Fruit fly (Drosophila melanogaster): ENCODE data around the gene hfw.

hfw gene

DNA sequence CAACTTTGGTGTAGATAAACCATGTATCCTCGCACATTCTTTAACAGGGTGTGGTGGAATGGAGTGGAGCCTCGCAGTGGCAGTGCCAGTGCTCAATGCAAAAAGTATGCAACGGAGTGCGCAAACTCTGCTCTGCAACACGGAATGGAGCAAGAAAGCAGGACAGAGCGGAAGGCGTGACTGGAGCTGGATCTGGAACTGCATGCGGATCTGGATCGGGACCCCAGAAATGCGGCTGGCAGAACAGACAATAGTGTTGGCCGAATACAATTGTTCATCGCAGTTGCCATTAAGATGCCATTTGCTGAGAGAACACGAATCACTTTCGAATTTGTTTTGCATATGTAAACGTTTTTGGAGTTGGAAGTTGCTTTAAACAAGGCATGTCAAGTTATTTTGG, 22.1 kb downstream of the hfw start:
- no peak for TF ChIP-seq Clk (GFP tag; optimal IDR thresholded peaks at IDR 0.05)
- TF ChIP-seq cic (GFP tag; optimal IDR thresholded peaks at IDR 0.05) = no peak
- TF ChIP-seq Crg-1 (GFP tag; optimal IDR thresholded peaks at IDR 0.05) = no peak
- TF ChIP-seq CG1620 (GFP tag; optimal IDR thresholded peaks at IDR 0.05) = no peak
- no peak for TF ChIP-seq Hr96 (GFP tag; optimal IDR thresholded peaks at IDR 0.05)

DNA sequence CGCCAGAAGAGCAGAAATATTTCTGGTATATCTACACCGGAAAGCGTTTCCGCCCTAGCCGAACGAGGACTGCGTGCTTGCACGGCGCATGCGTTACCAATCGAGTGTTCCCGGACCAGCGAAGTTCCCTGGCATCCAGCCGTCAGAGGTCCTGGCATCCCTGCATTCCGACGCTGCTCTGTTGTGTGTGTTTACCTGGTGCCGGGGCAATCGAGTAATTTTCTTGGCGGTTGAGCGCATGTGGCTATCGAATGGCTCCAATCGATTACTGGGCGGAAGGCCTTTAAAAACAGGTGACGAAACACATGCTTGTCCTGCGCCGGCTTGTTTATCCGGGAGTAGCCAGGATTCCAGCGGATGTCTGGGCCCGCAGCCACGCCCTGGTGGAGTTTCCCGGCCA, 23.2 kb downstream of the hfw start, which contains the start of gene CG32809:
CG32809 (minus strand) TSS at position 216 of the 400 bp plus-strand sequence.
- TF ChIP-seq Crg-1 (GFP tag; optimal IDR thresholded peaks at IDR 0.05) (no peak), CG1620 (GFP tag; optimal IDR thresholded peaks at IDR 0.05) (no peak), Mnt (GFP tag; optimal IDR thresholded peaks at IDR 0.05) (peak; percentile 33), toe (GFP tag; optimal IDR thresholded peaks at IDR 0.05) (no peak), Clk (GFP tag; optimal IDR thresholded peaks at IDR 0.05) (no peak)

DNA sequence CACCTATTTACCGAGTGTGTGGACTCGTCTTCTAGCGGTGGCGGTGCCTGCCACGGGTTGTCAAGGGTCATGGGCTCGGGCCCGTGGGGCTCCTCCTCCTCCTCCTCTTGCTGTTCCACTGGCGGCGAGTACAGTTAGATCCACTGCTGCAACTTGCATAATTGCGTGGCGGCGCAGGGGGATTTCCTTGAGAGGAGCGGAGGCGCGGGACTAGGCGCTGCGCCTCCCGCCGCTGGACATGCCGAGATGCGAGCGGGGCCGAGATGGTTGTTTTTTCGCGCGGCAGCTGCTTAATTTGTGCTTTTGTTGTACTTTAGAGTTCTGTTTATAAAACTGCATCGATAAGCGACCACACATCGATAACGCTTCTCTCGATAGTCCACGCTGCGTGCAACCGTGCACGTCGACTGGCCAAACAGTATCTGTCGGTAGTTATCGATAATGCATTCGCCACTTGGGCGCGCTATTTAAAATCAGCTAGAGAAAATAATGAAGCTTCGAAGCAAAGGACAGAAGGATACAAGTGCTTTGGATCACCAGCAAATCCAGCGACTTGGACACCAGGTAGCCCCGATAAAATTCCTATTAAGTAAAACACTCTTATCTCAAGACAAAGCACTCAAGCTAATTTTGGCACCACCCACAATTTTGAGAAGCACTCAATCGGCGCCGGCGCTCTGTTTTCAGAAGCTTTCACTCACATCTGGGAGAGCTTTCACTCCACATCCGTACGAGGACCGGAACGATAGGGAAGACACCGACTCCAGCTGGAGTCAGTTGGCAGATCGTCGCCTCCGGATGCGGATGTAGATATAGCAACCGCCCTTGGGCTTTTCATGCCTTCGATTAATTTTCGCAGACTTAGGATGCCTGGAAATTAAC, 26.4 kb downstream of the hfw start, which contains the start of gene a6:
a6 (minus strand) TSS at position 361 of the 882 bp plus-strand sequence.
- TF ChIP-seq bab1 (GFP tag; optimal IDR thresholded peaks at IDR 0.05) (peak; percentile 63), CG5204 (GFP tag; optimal IDR thresholded peaks at IDR 0.05) (no peak)

DNA sequence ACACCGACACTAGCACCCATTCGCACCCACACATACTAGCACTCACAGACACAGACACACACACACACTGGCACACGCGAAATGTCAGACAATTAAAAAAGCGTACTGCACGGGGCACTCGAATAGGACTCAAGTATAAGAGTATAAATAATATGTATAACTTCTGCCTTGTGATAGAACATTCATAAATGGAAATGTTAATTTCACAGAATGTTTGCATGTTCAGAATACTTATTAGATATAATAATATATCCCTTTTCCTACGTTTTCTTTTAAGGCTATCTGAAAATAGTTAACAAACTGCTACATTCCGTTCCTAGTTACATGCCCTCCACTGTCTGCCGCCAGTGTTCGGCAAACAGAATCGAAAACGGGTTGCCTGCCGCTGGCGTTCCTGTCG, 36.6 kb downstream of the hfw start:
- TF ChIP-seq ovo (GFP tag; optimal IDR thresholded peaks at IDR 0.05) (no peak), cnc (optimal IDR thresholded peaks at IDR 0.05) (no peak), Mnt (GFP tag; optimal IDR thresholded peaks at IDR 0.05) (no peak), bab1 (GFP tag; optimal IDR thresholded peaks at IDR 0.05) (no peak), pad (GFP tag; optimal IDR thresholded peaks at IDR 0.05) (no peak), toe (GFP tag; optimal IDR thresholded peaks at IDR 0.05) (no peak), CG5204 (GFP tag; optimal IDR thresholded peaks at IDR 0.05) (no peak), CG11617 (GFP tag; optimal IDR thresholded peaks at IDR 0.05) (no peak), kay (GFP tag; ENCODE audit: borderline replicate concordance) (no peak), CG12768 (GFP tag; optimal IDR thresholded peaks at IDR 0.05) (no peak), CG7101 (tag; optimal IDR thresholded peaks at IDR 0.05) (no peak), CG7045 (GFP tag; optimal IDR thresholded peaks at IDR 0.05) (no peak)

DNA sequence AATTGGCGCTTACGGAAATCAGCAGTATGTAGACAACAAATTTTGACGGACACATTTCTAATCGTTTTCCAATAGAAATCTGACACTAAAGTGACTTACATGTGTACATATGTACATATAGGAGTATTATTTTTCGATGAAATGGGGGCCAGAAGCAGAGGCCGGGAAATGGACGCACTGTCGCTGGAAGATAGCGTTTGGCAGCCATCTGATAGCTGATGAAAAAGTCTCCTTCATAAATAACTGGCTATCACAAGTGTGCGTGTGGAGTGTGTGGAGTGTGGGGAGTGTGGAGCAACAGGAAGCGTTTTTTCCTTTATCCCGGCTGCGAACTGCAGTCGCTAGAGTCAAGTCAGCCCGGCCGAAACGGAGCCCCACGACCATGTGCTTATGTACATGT, 40.7 kb downstream of the hfw start, which contains the start of gene CG3795:
CG3795 (minus strand) TSS at position 101 of the 400 bp plus-strand sequence.
- TF ChIP-seq CG12768 (GFP tag; optimal IDR thresholded peaks at IDR 0.05) (no peak), tj (GFP tag; optimal IDR thresholded peaks at IDR 0.05) (no peak), CG5204 (GFP tag; optimal IDR thresholded peaks at IDR 0.05) (no peak), CG14711 (tag; optimal IDR thresholded peaks at IDR 0.05) (no peak), CG1620 (GFP tag; optimal IDR thresholded peaks at IDR 0.05) (no peak), ovo (GFP tag; optimal IDR thresholded peaks at IDR 0.05) (no peak), Crg-1 (GFP tag; optimal IDR thresholded peaks at IDR 0.05) (no peak)

DNA sequence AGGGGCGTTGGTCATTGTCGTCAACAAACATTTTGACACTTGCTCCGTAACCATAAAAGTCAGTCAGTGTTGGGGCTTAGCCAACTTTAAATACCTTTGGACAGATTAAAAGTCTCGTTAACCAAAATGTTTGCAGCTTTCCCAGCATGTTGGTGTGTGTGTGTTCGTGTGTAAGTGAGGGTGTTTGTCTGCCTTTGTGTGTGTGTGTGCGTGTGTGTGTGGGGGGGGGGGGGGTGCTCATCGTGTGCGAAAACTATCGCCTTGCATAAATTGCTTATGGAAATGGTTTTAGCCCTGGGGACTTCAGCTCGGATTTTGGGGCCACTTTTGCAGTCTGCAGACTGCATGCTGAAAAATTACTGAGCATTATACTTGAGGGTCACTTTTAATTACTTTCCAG, 45.5 kb downstream of the hfw start:
- TF ChIP-seq CG14711 (tag; optimal IDR thresholded peaks at IDR 0.05) (no peak), CG7045 (GFP tag; optimal IDR thresholded peaks at IDR 0.05) (no peak), cnc (optimal IDR thresholded peaks at IDR 0.05) (no peak), Mnt (GFP tag; optimal IDR thresholded peaks at IDR 0.05) (no peak), CG5204 (GFP tag; optimal IDR thresholded peaks at IDR 0.05) (no peak), CG1620 (GFP tag; optimal IDR thresholded peaks at IDR 0.05) (no peak), Clk (GFP tag; optimal IDR thresholded peaks at IDR 0.05) (no peak), Hr96 (GFP tag; optimal IDR thresholded peaks at IDR 0.05) (no peak), Crg-1 (GFP tag; optimal IDR thresholded peaks at IDR 0.05) (no peak), bab1 (GFP tag; optimal IDR thresholded peaks at IDR 0.05) (no peak), CG12768 (GFP tag; optimal IDR thresholded peaks at IDR 0.05) (no peak)

All from whole organism, adult.